Fruit fly (Drosophila melanogaster): ENCODE results near the gene yellow-k.

The yellow-k gene

dm6 chr3L:15539903-15540409, 19.5 kb downstream of the yellow-k start:
- no peak for TF ChIP-seq foxo (GFP tag; optimal IDR thresholded peaks at IDR 0.05)
- no peak for TF ChIP-seq sv (GFP tag; optimal IDR thresholded peaks at IDR 0.05)
- TF ChIP-seq Dif (GFP tag; optimal IDR thresholded peaks at IDR 0.05; ENCODE audit: partially characterized antibody): no peak
- TF ChIP-seq pan (optimal IDR thresholded peaks at IDR 0.05): no peak
- no peak for TF ChIP-seq ey (GFP tag; optimal IDR thresholded peaks at IDR 0.05)
- TF ChIP-seq brk (GFP tag; optimal IDR thresholded peaks at IDR 0.05): no peak
- TF ChIP-seq dsf (GFP tag; optimal IDR thresholded peaks at IDR 0.05; ENCODE audit: borderline replicate concordance): no peak
- no peak for TF ChIP-seq psq (GFP tag; optimal IDR thresholded peaks at IDR 0.05)
- TF ChIP-seq br (GFP tag; optimal IDR thresholded peaks at IDR 0.05): no peak
- no peak for TF ChIP-seq Hnf4 (GFP tag; optimal IDR thresholded peaks at IDR 0.05)
- TF ChIP-seq N (GFP tag; optimal IDR thresholded peaks at IDR 0.05): no peak
- TF ChIP-seq Myc (optimal IDR thresholded peaks at IDR 0.05): no peak
- TF ChIP-seq Hr83 (GFP tag; optimal IDR thresholded peaks at IDR 0.05; ENCODE audit: poor library complexity, severe bottlenecking): no peak
- no peak for TF ChIP-seq GATAd (GFP tag; optimal IDR thresholded peaks at IDR 0.05)
- no peak for TF ChIP-seq jim (GFP tag; optimal IDR thresholded peaks at IDR 0.05)

dm6 chr3L:15540682-15541081, 20.3 kb downstream of the yellow-k start:
- TF ChIP-seq sage (GFP tag; optimal IDR thresholded peaks at IDR 0.05) (no peak), CG32264 (GFP tag; optimal IDR thresholded peaks at IDR 0.05) (no peak), Hr78 (GFP tag; optimal IDR thresholded peaks at IDR 0.05) (no peak), Sp1 (GFP tag; optimal IDR thresholded peaks at IDR 0.05) (no peak), h (GFP tag; optimal IDR thresholded peaks at IDR 0.05) (no peak), psq (GFP tag; optimal IDR thresholded peaks at IDR 0.05) (no peak), Dfd (GFP tag; optimal IDR thresholded peaks at IDR 0.05) (no peak), pan (optimal IDR thresholded peaks at IDR 0.05) (no peak), Dif (GFP tag; optimal IDR thresholded peaks at IDR 0.05; ENCODE audit: partially characterized antibody) (no peak), GATAd (GFP tag; optimal IDR thresholded peaks at IDR 0.05) (no peak), jim (GFP tag; optimal IDR thresholded peaks at IDR 0.05) (no peak), OdsH (GFP tag; optimal IDR thresholded peaks at IDR 0.05) (no peak), rgr (GFP tag; optimal IDR thresholded peaks at IDR 0.05) (no peak), N (GFP tag; optimal IDR thresholded peaks at IDR 0.05) (no peak)

dm6 chr3L:15541281-15541680, 20.9 kb downstream of the yellow-k start:
- TF ChIP-seq Myc (optimal IDR thresholded peaks at IDR 0.05) (no peak), foxo (GFP tag; optimal IDR thresholded peaks at IDR 0.05) (no peak), Mio (GFP tag; optimal IDR thresholded peaks at IDR 0.05) (no peak), Hr83 (GFP tag; optimal IDR thresholded peaks at IDR 0.05; ENCODE audit: poor library complexity, severe bottlenecking) (no peak), CG9705 (GFP tag; optimal IDR thresholded peaks at IDR 0.05) (no peak), Jra (GFP tag; optimal IDR thresholded peaks at IDR 0.05) (no peak), HLH106 (tag; optimal IDR thresholded peaks at IDR 0.05) (no peak), br (GFP tag; optimal IDR thresholded peaks at IDR 0.05) (no peak), Dif (GFP tag; optimal IDR thresholded peaks at IDR 0.05; ENCODE audit: partially characterized antibody) (no peak), Hr78 (GFP tag; optimal IDR thresholded peaks at IDR 0.05) (no peak), Abd-B (GFP tag; optimal IDR thresholded peaks at IDR 0.05) (no peak), sv (GFP tag; optimal IDR thresholded peaks at IDR 0.05) (no peak)

dm6 chr3L:15543049-15543448, 22.6 kb downstream of the yellow-k start:
- TF ChIP-seq Myc (optimal IDR thresholded peaks at IDR 0.05): no peak
- no peak for TF ChIP-seq Rel (GFP tag; optimal IDR thresholded peaks at IDR 0.05)
- no peak for TF ChIP-seq Rel (tag; optimal IDR thresholded peaks at IDR 0.05)
- TF ChIP-seq HLH106 (tag; optimal IDR thresholded peaks at IDR 0.05): no peak

- TF ChIP-seq ey (GFP tag; optimal IDR thresholded peaks at IDR 0.05): no peak
- TF ChIP-seq sage (GFP tag; optimal IDR thresholded peaks at IDR 0.05): no peak
- TF ChIP-seq h (GFP tag; optimal IDR thresholded peaks at IDR 0.05): no peak
- no peak for TF ChIP-seq rgr (GFP tag; optimal IDR thresholded peaks at IDR 0.05)
- no peak for TF ChIP-seq CG32264 (GFP tag; optimal IDR thresholded peaks at IDR 0.05)
- TF ChIP-seq Rel (GFP tag; optimal IDR thresholded peaks at IDR 0.05): no peak
- no peak for TF ChIP-seq Rel (tag; optimal IDR thresholded peaks at IDR 0.05)
- TF ChIP-seq br (GFP tag; optimal IDR thresholded peaks at IDR 0.05): no peak
- no peak for TF ChIP-seq woc (GFP tag; optimal IDR thresholded peaks at IDR 0.05)
- no peak for TF ChIP-seq Hr83 (GFP tag; optimal IDR thresholded peaks at IDR 0.05; ENCODE audit: poor library complexity, severe bottlenecking)
- no peak for TF ChIP-seq Mio (GFP tag; optimal IDR thresholded peaks at IDR 0.05)
- TF ChIP-seq GATAd (GFP tag; optimal IDR thresholded peaks at IDR 0.05): no peak
- no peak for TF ChIP-seq usp (GFP tag; optimal IDR thresholded peaks at IDR 0.05)
Observed at dm6 chr3L:15543467-15543866, 23.0 kb downstream of the yellow-k start.
